Fruit fly (Drosophila melanogaster) whole organism, wandering third instar larva: Measurements from ENCODE around the gene TrpRS-m.
A peak's percentile ranks its signal among the peaks of the same experiment; 100 is the strongest.

ENCODE experiments used
- Abd-B ChIP-seq: fragments of >200 bp; optimal IDR thresholded peaks from 2 replicates; lab custom pipeline; 2017; ENCODE audit warnings: missing biosample characterization, missing genetic modification characterization
- CG32264 ChIP-seq: fragments of 200-800 bp; sonication (Bioruptor generic); optimal IDR thresholded peaks from 2 replicates; lab custom pipeline; 2016; ENCODE audit warnings: missing biosample characterization, missing genetic modification characterization
- CG9705 ChIP-seq: fragments of 200-800 bp; sonication (Bioruptor generic); optimal IDR thresholded peaks from 2 replicates; lab custom pipeline; 2018; ENCODE audit warnings: missing biosample characterization, mild to moderate bottlenecking, missing genetic modification characterization
- CrebA ChIP-seq: fragments of 200-800 bp; sonication (Bioruptor generic); optimal IDR thresholded peaks from 2 replicates; lab custom pipeline; 2016; ENCODE audit warnings: missing biosample characterization, mild to moderate bottlenecking, missing genetic modification characterization, borderline replicate concordance
- Dfd ChIP-seq: fragments of >200 bp; optimal IDR thresholded peaks from 2 replicates; lab custom pipeline; 2017; ENCODE audit warnings: missing biosample characterization, missing genetic modification characterization
- Dif ChIP-seq: fragments of 200-275, 200-300 bp; sonication (Bioruptor generic); optimal IDR thresholded peaks from 2 replicates; lab custom pipeline; 2018; ENCODE audit warnings: missing biosample characterization, missing genetic modification characterization; ENCODE audit not compliant: partially characterized antibody
- GATAd ChIP-seq: sonication (Bioruptor generic); optimal IDR thresholded peaks from 2 replicates; lab custom pipeline; 2016; ENCODE audit warnings: missing biosample characterization, missing genetic modification characterization
- HLH106 ChIP-seq: fragments of 200-800 bp; optimal IDR thresholded peaks from 3 replicates; lab custom pipeline; 2019; ENCODE audit warnings: missing biosample characterization, mild to moderate bottlenecking, missing genetic modification characterization, moderate library complexity
- Hnf4 ChIP-seq: fragments of 200-800 bp; sonication (Bioruptor generic); optimal IDR thresholded peaks from 2 replicates; lab custom pipeline; 2016; ENCODE audit warnings: missing biosample characterization, mild to moderate bottlenecking, missing genetic modification characterization
- Hr78 ChIP-seq: fragments of >200 bp; optimal IDR thresholded peaks from 2 replicates; lab custom pipeline; 2017; ENCODE audit warnings: missing biosample characterization, missing genetic modification characterization
- Hr83 ChIP-seq: fragments of 200-300 bp; sonication (Bioruptor generic); optimal IDR thresholded peaks from 2 replicates; lab custom pipeline; 2016; ENCODE audit warnings: missing biosample characterization, mild to moderate bottlenecking, missing genetic modification characterization, moderate library complexity; ENCODE audit not compliant: poor library complexity, severe bottlenecking
- Jra ChIP-seq: sonication (Bioruptor generic); optimal IDR thresholded peaks from 2 replicates; lab custom pipeline; 2016; ENCODE audit warnings: missing biosample characterization, missing genetic modification characterization
- Mio ChIP-seq: sonication (Bioruptor generic); optimal IDR thresholded peaks from 2 replicates; lab custom pipeline; 2016; ENCODE audit warnings: missing biosample characterization, missing genetic modification characterization
- Myc ChIP-seq: fragments of >200 bp; optimal IDR thresholded peaks from 2 replicates; lab custom pipeline; 2017
- N ChIP-seq: fragments of >200 bp; optimal IDR thresholded peaks from 2 replicates; lab custom pipeline; 2018; ENCODE audit warnings: missing biosample characterization, missing external identifiers, missing genetic modification characterization
- OdsH ChIP-seq: fragments of 200-800 bp; sonication (Bioruptor generic); optimal IDR thresholded peaks from 2 replicates; lab custom pipeline; 2016; ENCODE audit warnings: missing biosample characterization, mild to moderate bottlenecking, missing genetic modification characterization
- Rel ChIP-seq, 2 experiments: fragments of 200-800 bp; sonication (Bioruptor generic) in 1 of 2; optimal IDR thresholded peaks; 2 replicates in 1 of 2; 3 replicates in 1 of 2; lab custom pipeline; 2016 to 2019; ENCODE audit warnings: mild to moderate bottlenecking in 2 of 2, missing biosample characterization in 2 of 2, missing genetic modification characterization in 2 of 2, moderate library complexity in 1 of 2
- Sp1 ChIP-seq: fragments of 200-800 bp; sonication (Bioruptor generic); optimal IDR thresholded peaks from 3 replicates; lab custom pipeline; 2019; ENCODE audit warnings: missing biosample characterization, mild to moderate bottlenecking, missing genetic modification characterization, moderate library complexity
- Vsx2 ChIP-seq: fragments of 200-300, 225-300 bp; sonication (Bioruptor generic); optimal IDR thresholded peaks from 2 replicates; lab custom pipeline; 2018; ENCODE audit warnings: missing biosample characterization, missing genetic modification characterization; ENCODE audit not compliant: partially characterized antibody
- br ChIP-seq: fragments of 200-800 bp; sonication (Bioruptor generic); optimal IDR thresholded peaks from 2 replicates; lab custom pipeline; 2016; ENCODE audit warnings: missing biosample characterization, missing genetic modification characterization
- brk ChIP-seq: fragments of 200-800 bp; sonication (Bioruptor generic); optimal IDR thresholded peaks from 2 replicates; lab custom pipeline; 2016; ENCODE audit warnings: missing biosample characterization, mild to moderate bottlenecking, missing genetic modification characterization
- dl ChIP-seq, 2 experiments: fragments of 175-275, 200-275 bp in 1 of 2; fragments of 200-275 bp in 1 of 2; sonication (Bioruptor generic); optimal IDR thresholded peaks; lab custom pipeline; 2018; ENCODE audit warnings: mild to moderate bottlenecking in 2 of 2, missing biosample characterization in 2 of 2, missing genetic modification characterization in 2 of 2, moderate library complexity in 2 of 2; ENCODE audit not compliant: partially characterized antibody in 2 of 2, insufficient read depth in 1 of 2
- dmrt93B ChIP-seq: fragments of 200-800 bp; sonication (Bioruptor generic); optimal IDR thresholded peaks from 2 replicates; lab custom pipeline; 2018; ENCODE audit warnings: missing biosample characterization, mild to moderate bottlenecking, missing genetic modification characterization
- dsf ChIP-seq: sonication (Bioruptor generic); optimal IDR thresholded peaks from 2 replicates; lab custom pipeline; 2016; ENCODE audit warnings: missing biosample characterization, missing genetic modification characterization, borderline replicate concordance
- ey ChIP-seq: fragments of 200-800 bp; sonication (Bioruptor generic); optimal IDR thresholded peaks from 2 replicates; lab custom pipeline; 2016; ENCODE audit warnings: missing biosample characterization, missing genetic modification characterization
- foxo ChIP-seq, 2 experiments: fragments of 200-800 bp; sonication (Bioruptor generic); optimal IDR thresholded peaks; 2 replicates in 1 of 2; 3 replicates in 1 of 2; lab custom pipeline; 2016 to 2017; ENCODE audit warnings: missing biosample characterization in 2 of 2, missing genetic modification characterization in 2 of 2
- fru ChIP-seq: fragments of 200-800 bp; sonication (Bioruptor generic); optimal IDR thresholded peaks from 3 replicates; lab custom pipeline; 2016; ENCODE audit warnings: missing biosample characterization, mild to moderate bottlenecking, missing genetic modification characterization
- h ChIP-seq: fragments of 200-800 bp; sonication (Bioruptor generic); optimal IDR thresholded peaks from 3 replicates; lab custom pipeline; 2016; ENCODE audit warnings: missing biosample characterization, mild to moderate bottlenecking, missing genetic modification characterization
- jim ChIP-seq: fragments of 175-275, 200-325 bp; sonication (Bioruptor generic); optimal IDR thresholded peaks from 2 replicates; lab custom pipeline; 2016; ENCODE audit warnings: missing biosample characterization, mild to moderate bottlenecking, missing genetic modification characterization
- lola ChIP-seq: fragments of >200 bp; optimal IDR thresholded peaks from 2 replicates; lab custom pipeline; 2017; ENCODE audit warnings: missing biosample characterization, missing genetic modification characterization
- pan ChIP-seq: fragments of >200 bp; optimal IDR thresholded peaks from 2 replicates; lab custom pipeline; 2017
- psq ChIP-seq: fragments of 200-800 bp; sonication (Bioruptor generic); optimal IDR thresholded peaks from 3 replicates; lab custom pipeline; 2017; ENCODE audit warnings: missing biosample characterization, mild to moderate bottlenecking, missing genetic modification characterization, moderate library complexity
- rgr ChIP-seq: fragments of 200-800 bp; sonication (Bioruptor generic); optimal IDR thresholded peaks from 3 replicates; lab custom pipeline; 2016; ENCODE audit warnings: missing biosample characterization, mild to moderate bottlenecking, missing genetic modification characterization
- sage ChIP-seq: fragments of 200-800 bp; sonication (Bioruptor generic); optimal IDR thresholded peaks from 2 replicates; lab custom pipeline; 2016; ENCODE audit warnings: missing biosample characterization, mild to moderate bottlenecking, missing genetic modification characterization
- sv ChIP-seq: fragments of 200-800 bp; sonication (Bioruptor generic); optimal IDR thresholded peaks from 3 replicates; lab custom pipeline; 2016; ENCODE audit warnings: missing biosample characterization, missing genetic modification characterization
- tai ChIP-seq: sonication (Bioruptor generic); optimal IDR thresholded peaks from 2 replicates; lab custom pipeline; 2016; ENCODE audit warnings: missing biosample characterization, missing genetic modification characterization
- usp ChIP-seq: fragments of >200 bp; optimal IDR thresholded peaks from 2 replicates; lab custom pipeline; 2017; ENCODE audit warnings: missing biosample characterization, missing genetic modification characterization
- woc ChIP-seq: sonication (Bioruptor generic); optimal IDR thresholded peaks from 2 replicates; lab custom pipeline; 2016; ENCODE audit warnings: missing biosample characterization, mild to moderate bottlenecking, missing genetic modification characterization

Gene TrpRS-m

dm6 chr3L:17835074-17835473 is 14.5 kb upstream of the TrpRS-m start, which contains the start of gene CG32189:
CG32189 (minus strand) TSS chr3L:17835174.
- TF ChIP-seq CG32264 = no peak
- TF ChIP-seq fru (GFP tag; lab: Kevin White, UChicago) = no peak
- TF ChIP-seq CrebA = no peak
- no peak for TF ChIP-seq lola
- no peak for TF ChIP-seq Hr83
- no peak for TF ChIP-seq Rel (GFP tag; optimal IDR thresholded peaks at IDR 0.05; lab: Kevin White, UChicago)
- no peak for TF ChIP-seq Rel (tag; optimal IDR thresholded peaks at IDR 0.05; lab: Kevin White, UChicago)
- TF ChIP-seq Vsx2 = no peak
- TF ChIP-seq brk (GFP tag; lab: Kevin White, UChicago) = no peak
- no peak for TF ChIP-seq Jra (GFP tag; lab: Kevin White, UChicago)

DNA sequence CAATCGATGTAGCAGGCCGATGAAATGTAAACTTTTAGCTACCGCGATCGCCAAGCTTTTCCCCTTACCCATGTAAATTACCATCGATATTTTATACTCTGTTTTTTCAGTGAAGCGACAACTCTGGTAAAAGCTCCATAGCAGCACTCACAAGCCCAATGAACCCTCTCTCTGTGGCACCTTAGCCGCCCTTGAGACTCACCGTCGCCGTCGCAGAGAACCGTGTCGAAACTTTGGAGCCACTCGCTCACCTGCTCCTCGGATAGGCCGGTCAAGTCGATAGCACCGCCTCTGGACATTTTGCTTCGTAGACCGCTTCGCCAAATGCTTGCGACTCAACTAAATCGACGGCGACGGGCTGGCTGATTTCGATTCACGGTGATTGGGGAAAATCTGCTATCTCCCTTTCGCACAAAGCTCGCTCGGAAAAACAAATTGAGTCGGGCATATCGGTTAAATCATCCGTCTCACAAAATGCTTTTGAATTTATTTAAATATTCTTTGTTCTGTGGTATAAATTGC is 8.4 kb upstream of the TrpRS-m start, which contains the start of gene CG5577:
Gene CG5577 (minus strand): TSS at position 343 of the 522 bp plus-strand sequence.
- no peak for TF ChIP-seq Rel (GFP tag; optimal IDR thresholded peaks at IDR 0.05; lab: Kevin White, UChicago)
- peak; percentile 33 for TF ChIP-seq Rel (tag; optimal IDR thresholded peaks at IDR 0.05; lab: Kevin White, UChicago)
- TF ChIP-seq Hr83 = no peak
- peak; percentile 47 for TF ChIP-seq Sp1 (GFP tag; lab: Kevin White, UChicago)
- no peak for TF ChIP-seq GATAd (GFP tag; lab: Kevin White, UChicago)
- no peak for TF ChIP-seq Myc (lab: Kevin White, UChicago)
- TF ChIP-seq fru (GFP tag; lab: Kevin White, UChicago) = peak; percentile 26
- peak; percentile 51 for TF ChIP-seq h (GFP tag; lab: Kevin White, UChicago)
- TF ChIP-seq dl (GFP tag; optimal IDR thresholded peaks at IDR 0.05; lab: Kevin White, UChicago; ENCODE audit: insufficient read depth in 1 of 2, partially characterized antibody in 2 of 2) = no peak
- peak; percentile 16 for TF ChIP-seq rgr
- no peak for TF ChIP-seq sage (GFP tag; lab: Kevin White, UChicago)
- no peak for TF ChIP-seq Hr78 (GFP tag; lab: Kevin White, UChicago)
- TF ChIP-seq sv = no peak
- no peak for TF ChIP-seq CrebA
- no peak for TF ChIP-seq Abd-B (GFP tag; lab: Kevin White, UChicago)
- no peak for TF ChIP-seq psq
- TF ChIP-seq Vsx2 = no peak
- TF ChIP-seq CG9705 = no peak
- peak; percentile 5 for TF ChIP-seq OdsH (GFP tag; lab: Kevin White, UChicago)
- no peak for TF ChIP-seq brk (GFP tag; lab: Kevin White, UChicago)
- TF ChIP-seq CG32264 = no peak
- TF ChIP-seq pan (lab: Kevin White, UChicago) = no peak
- TF ChIP-seq Dif = peak; percentile 48
- no peak for TF ChIP-seq Mio
- TF ChIP-seq usp (GFP tag; lab: Kevin White, UChicago) = no peak
- peak; percentile 38 for TF ChIP-seq HLH106 (tag; lab: Kevin White, UChicago)
- peak; percentile 43 for TF ChIP-seq woc (GFP tag; lab: Kevin White, UChicago)
- TF ChIP-seq tai (GFP tag; lab: Kevin White, UChicago) = no peak
- TF ChIP-seq dmrt93B (GFP tag; lab: Kevin White, UChicago) = no peak
- TF ChIP-seq dsf = no peak
- TF ChIP-seq jim (GFP tag; lab: Kevin White, UChicago) = no peak
- TF ChIP-seq Hnf4 = no peak
- TF ChIP-seq N (GFP tag; lab: Kevin White, UChicago) = no peak
- TF ChIP-seq lola = no peak
- TF ChIP-seq ey (GFP tag; lab: Kevin White, UChicago) = no peak
- no peak for TF ChIP-seq foxo (GFP tag; optimal IDR thresholded peaks at IDR 0.05; lab: Kevin White, UChicago)
- peak; percentile 10 for TF ChIP-seq br (GFP tag; lab: Kevin White, UChicago)
- no peak for TF ChIP-seq Dfd
- TF ChIP-seq Jra (GFP tag; lab: Kevin White, UChicago) = no peak
